Worm (Caenorhabditis elegans) whole organism, L3 larva: ENCODE data around the gene pst-2.

Experiments used
- ceh-82 ChIP-seq: fragments of 150-350 bp; optimal IDR thresholded peaks from 2 replicates; lab custom pipeline; 2014; ENCODE audit warnings: missing biosample characterization, missing genetic modification characterization
- daf-12 ChIP-seq: fragments of 150-350 bp; optimal IDR thresholded peaks from 2 replicates; lab custom pipeline; 2014; ENCODE audit warnings: missing biosample characterization, missing genetic modification reagents, missing genetic modification characterization
- egl-27 ChIP-seq: sonication (generic microtip); optimal IDR thresholded peaks from 4 replicates; lab custom pipeline; 2017; ENCODE audit warnings: missing biosample characterization, missing genetic modification reagents, missing genetic modification characterization
- fkh-10 ChIP-seq: sonication (generic microtip); optimal IDR thresholded peaks from 2 replicates; lab custom pipeline; 2017; ENCODE audit warnings: missing biosample characterization, missing genetic modification reagents, missing genetic modification characterization
- jun-1 ChIP-seq: fragments of 150-350 bp; optimal IDR thresholded peaks from 2 replicates; lab custom pipeline; 2014; ENCODE audit warnings: missing biosample characterization, missing genetic modification reagents, missing genetic modification characterization
- lsy-12 ChIP-seq: sonication (generic microtip); optimal IDR thresholded peaks from 2 replicates; lab custom pipeline; 2016; ENCODE audit warnings: mild to moderate bottlenecking, missing genetic modification characterization, missing compliant biosample characterization
- mdl-1 ChIP-seq: fragments of 150-350 bp; optimal IDR thresholded peaks from 2 replicates; lab custom pipeline; 2014; ENCODE audit warnings: missing biosample characterization, missing genetic modification characterization
- nhr-12 ChIP-seq: fragments of 150-350 bp; optimal IDR thresholded peaks from 2 replicates; lab custom pipeline; 2014; ENCODE audit warnings: missing biosample characterization, missing genetic modification characterization
- nhr-237 ChIP-seq: fragments of 150-350 bp; optimal IDR thresholded peaks from 2 replicates; lab custom pipeline; 2014; ENCODE audit warnings: missing biosample characterization, missing genetic modification characterization
- nhr-28 ChIP-seq: fragments of 150-350 bp; optimal IDR thresholded peaks from 2 replicates; lab custom pipeline; 2014; ENCODE audit warnings: missing biosample characterization, missing genetic modification characterization
- nhr-76 ChIP-seq: fragments of 150-350 bp; sonication (generic microtip); optimal IDR thresholded peaks from 5 replicates; lab custom pipeline; 2014; ENCODE audit warnings: missing biosample characterization, missing genetic modification characterization
- skn-1 ChIP-seq: fragments of 150-350 bp; optimal IDR thresholded peaks from 2 replicates; lab custom pipeline; 2014; ENCODE audit warnings: missing biosample characterization, missing genetic modification characterization

ce11 chrIII:5711881-5712643 lies 31.8 kb downstream of the pst-2 start:
- no peak for TF ChIP-seq nhr-237 (tag; lab: Kevin White, UChicago)
- no peak for TF ChIP-seq nhr-76 (tag; lab: Kevin White, UChicago)
- TF ChIP-seq fkh-10 (GFP tag; lab: Kevin White, UChicago): no peak
- no peak for TF ChIP-seq nhr-28 (tag; lab: Kevin White, UChicago)
- no peak for TF ChIP-seq egl-27
- no peak for TF ChIP-seq ceh-82 (tag; lab: Kevin White, UChicago)
- no peak for TF ChIP-seq skn-1 (tag; lab: Kevin White, UChicago)
- no peak for TF ChIP-seq jun-1 (tag; lab: Kevin White, UChicago)
- TF ChIP-seq lsy-12: no peak
- no peak for TF ChIP-seq mdl-1 (tag; lab: Kevin White, UChicago)
- TF ChIP-seq daf-12: no peak
- TF ChIP-seq nhr-12 (tag; lab: Kevin White, UChicago): no peak
